Fruit fly (Drosophila melanogaster): ENCODE data around the gene SNRPG.
A peak's percentile ranks its signal among the peaks of the same experiment; 100 is the strongest.

dm6 chrX:16637594-16638485 is 2.4 kb downstream of the SNRPG start, which contains the start of gene RpS19a:
- TF ChIP-seq ovo (GFP tag; optimal IDR thresholded peaks at IDR 0.05) (peak; percentile 88), cic (GFP tag; optimal IDR thresholded peaks at IDR 0.05) (no peak), CG33017 (tag; optimal IDR thresholded peaks at IDR 0.05) (peak; percentile 59), kay (GFP tag; ENCODE audit: borderline replicate concordance) (no peak), pad (GFP tag; optimal IDR thresholded peaks at IDR 0.05) (peak; percentile 82), Mnt (GFP tag; optimal IDR thresholded peaks at IDR 0.05) (peak; percentile 93), toe (GFP tag; optimal IDR thresholded peaks at IDR 0.05) (peak; percentile 54), CG11617 (GFP tag; optimal IDR thresholded peaks at IDR 0.05) (peak; percentile 94), CG12768 (GFP tag; optimal IDR thresholded peaks at IDR 0.05) (peak; percentile 77), CG14711 (tag; optimal IDR thresholded peaks at IDR 0.05) (peak; percentile 70), CG7045 (GFP tag; optimal IDR thresholded peaks at IDR 0.05) (peak; percentile 58), Hr96 (GFP tag; optimal IDR thresholded peaks at IDR 0.05) (peak; percentile 89)

Measured in whole organism, adult.